Worm (Caenorhabditis elegans) whole organism, young adult: ENCODE measurements around the gene znf-593.
"Not testable (repeated sequence)": the region's sequence is repeated elsewhere in the genome, so short reads cannot be mapped to it uniquely, and the experiment has no call there.

Experiments used
- bed-2 ChIP-seq: fragments of 200-800 bp; sonication (Bioruptor generic); IDR thresholded peaks from 2 replicates; pipeline ENCODE4 v1.3.6; 2022; ENCODE audit warnings: missing genetic modification reagents, missing genetic modification characterization, missing compliant biosample characterization
- hlh-26 ChIP-seq: fragments of 200-800 bp; sonication (Bioruptor generic); conservative IDR thresholded peaks from 2 replicates; pipeline ENCODE4 v1.3.6; 2022; ENCODE audit warnings: missing genetic modification reagents, missing genetic modification characterization, missing compliant biosample characterization
- lsy-27 ChIP-seq: sonication (generic microtip); optimal IDR thresholded peaks from 2 replicates; lab custom pipeline; 2017; ENCODE audit warnings: missing genetic modification characterization, mild to moderate bottlenecking, missing compliant biosample characterization, antibody characterized with exemption, missing genotype, borderline replicate concordance; ENCODE audit not compliant: insufficient read depth
- pha-4 ChIP-seq: fragments of 150-350 bp; sonication (generic microtip); optimal IDR thresholded peaks from 2 replicates; lab custom pipeline; 2014; ENCODE audit warnings: missing biosample characterization, missing genetic modification reagents, missing genetic modification characterization
- unc-130 ChIP-seq: sonication (generic microtip); optimal IDR thresholded peaks from 2 replicates; lab custom pipeline; 2016; ENCODE audit warnings: missing genetic modification reagents, missing genetic modification characterization, missing compliant biosample characterization

DNA sequence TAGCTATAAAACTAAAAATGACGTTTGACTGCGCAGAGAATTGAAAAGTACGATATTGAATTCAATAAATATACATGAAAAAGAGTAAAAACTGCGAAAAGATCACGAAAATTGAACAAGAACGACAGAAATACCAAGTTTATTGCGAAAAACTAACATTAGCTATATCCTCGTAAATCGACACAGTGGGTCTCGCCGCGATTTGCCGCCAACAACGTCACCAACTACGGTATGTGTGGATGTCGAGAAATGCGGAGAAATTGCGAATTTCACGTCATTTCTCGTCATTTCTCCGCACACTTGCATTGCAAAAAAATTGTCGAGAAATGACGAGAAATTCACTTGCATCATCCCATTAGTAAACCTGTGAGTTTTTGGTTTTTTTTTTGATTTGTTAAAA, 21.5 kb upstream of the znf-593 start:
- TF ChIP-seq bed-2 (GFP tag; lab: Robert Waterston, UW); unc-130 (GFP tag; lab: Kevin White, UChicago); hlh-26 (GFP tag; lab: Robert Waterston, UW); pha-4 (tag; lab: Kevin White, UChicago); lsy-27 (tag; lab: Kevin White, UChicago): not testable (repeated sequence)
